Worm (Caenorhabditis elegans) whole organism, L1 larva: Measurements from ENCODE around the gene F18E9.8.

Source experiments
- aly-2 ChIP-seq: fragments of 150-350 bp; optimal IDR thresholded peaks from 2 replicates; lab custom pipeline; 2014; ENCODE audit warnings: missing biosample characterization, missing genetic modification characterization
- ama-1 ChIP-seq: fragments of 150-350 bp; optimal IDR thresholded peaks from 2 replicates; lab custom pipeline; 2014
- blmp-1 ChIP-seq: fragments of 150-350 bp; optimal IDR thresholded peaks from 2 replicates; lab custom pipeline; 2014; ENCODE audit warnings: missing biosample characterization, missing genetic modification characterization
- lsy-2 ChIP-seq, 2 experiments: fragments of 150-350 bp; optimal IDR thresholded peaks; 2 replicates each; lab custom pipeline; 2014; ENCODE audit warnings: missing biosample characterization in 2 of 2, missing genetic modification characterization in 2 of 2
- nhr-76 ChIP-seq: sonication (generic microtip); optimal IDR thresholded peaks from 2 replicates; lab custom pipeline; 2017; ENCODE audit warnings: missing biosample characterization, missing genetic modification characterization
- snpc-4 ChIP-seq: fragments of 150-350 bp; optimal IDR thresholded peaks from 2 replicates; lab custom pipeline; 2014; ENCODE audit warnings: missing biosample characterization, missing genetic modification characterization
- tbx-2 ChIP-seq: sonication (generic microtip); optimal IDR thresholded peaks from 2 replicates; lab custom pipeline; 2016; ENCODE audit warnings: missing genetic modification characterization, missing compliant biosample characterization
- unc-62 ChIP-seq: fragments of 150-350 bp; optimal IDR thresholded peaks from 2 replicates; lab custom pipeline; 2014; ENCODE audit warnings: missing biosample characterization, missing genetic modification reagents, missing genetic modification characterization
- zag-1 ChIP-seq: fragments of 150-350 bp; optimal IDR thresholded peaks from 2 replicates; lab custom pipeline; 2014; ENCODE audit warnings: missing biosample characterization, missing genetic modification characterization

- TF ChIP-seq zag-1 (tag; lab: Kevin White, UChicago) = no peak
- TF ChIP-seq nhr-76 (tag; lab: Kevin White, UChicago) = no peak
- no peak for TF ChIP-seq lsy-2 (tag; optimal IDR thresholded peaks at IDR 0.05; lab: Kevin White, UChicago)
- no peak for TF ChIP-seq unc-62 (GFP tag; lab: Kevin White, UChicago)
- TF ChIP-seq ama-1 (lab: Kevin White, UChicago) = no peak
- no peak for TF ChIP-seq aly-2 (tag; lab: Kevin White, UChicago)
- TF ChIP-seq snpc-4 (tag; lab: Kevin White, UChicago) = no peak
- no peak for TF ChIP-seq tbx-2 (tag; lab: Kevin White, UChicago)
- TF ChIP-seq blmp-1 = no peak
These were observed 53.4 kb downstream of the F18E9.8 start, which contains the start of gene flp-5 for ce11 chrX:8527950-8528349.
